Worm (Caenorhabditis elegans) whole organism, late embryonic: ENCODE results near the gene C45B11.9.

Experiments used
- ceh-2 ChIP-seq: sonication (generic microtip); optimal IDR thresholded peaks from 2 replicates; lab custom pipeline; 2016; ENCODE audit warnings: missing genotype, missing genetic modification characterization, missing compliant biosample characterization
- ceh-30 ChIP-seq: fragments of 150-350 bp; optimal IDR thresholded peaks from 2 replicates; lab custom pipeline; 2014; ENCODE audit warnings: missing biosample characterization, missing genetic modification characterization
- elt-2 ChIP-seq: sonication (generic microtip); optimal IDR thresholded peaks from 2 replicates; lab custom pipeline; 2016; ENCODE audit warnings: missing genetic modification reagents, missing genetic modification characterization, missing compliant biosample characterization
- fkh-6 ChIP-seq: sonication (generic microtip); optimal IDR thresholded peaks from 2 replicates; lab custom pipeline; 2016; ENCODE audit warnings: missing genetic modification characterization, missing compliant biosample characterization
- hlh-8 ChIP-seq: sonication (generic microtip); optimal IDR thresholded peaks from 2 replicates; lab custom pipeline; 2016; ENCODE audit warnings: missing genotype, missing genetic modification characterization, missing compliant biosample characterization
- mec-3 ChIP-seq: sonication (generic microtip); optimal IDR thresholded peaks from 2 replicates; lab custom pipeline; 2016; ENCODE audit warnings: borderline replicate concordance, missing genetic modification characterization, missing compliant biosample characterization
- pag-3 ChIP-seq: sonication (generic microtip); optimal IDR thresholded peaks from 2 replicates; lab custom pipeline; 2016; ENCODE audit warnings: missing compliant biosample characterization, missing genetic modification characterization, borderline replicate concordance
- pha-2 ChIP-seq: sonication (generic microtip); optimal IDR thresholded peaks from 2 replicates; lab custom pipeline; 2017; ENCODE audit warnings: mild to moderate bottlenecking, missing genetic modification characterization, missing compliant biosample characterization
- pha-4 ChIP-seq: fragments of 150-350 bp; optimal IDR thresholded peaks from 2 replicates; lab custom pipeline; 2018; ENCODE audit warnings: missing biosample characterization, missing genetic modification reagents, missing genetic modification characterization

- TF ChIP-seq hlh-8: no peak
- TF ChIP-seq pha-2 (tag; lab: Kevin White, UChicago): no peak
- no peak for TF ChIP-seq pag-3
- TF ChIP-seq pha-4: no peak
- no peak for TF ChIP-seq fkh-6 (tag; lab: Kevin White, UChicago)
- TF ChIP-seq ceh-30 (tag; lab: Kevin White, UChicago): no peak
- no peak for TF ChIP-seq mec-3 (tag; lab: Kevin White, UChicago)
- no peak for TF ChIP-seq elt-2
- no peak for TF ChIP-seq ceh-2 (tag; lab: Kevin White, UChicago)
Observed at ce11 chrV:11056484-11056883, 16.4 kb downstream of the C45B11.9 start.
